Worm (Caenorhabditis elegans) whole organism, young adult: Measurements from ENCODE around the gene set-20.
A peak's percentile ranks its signal among the peaks of the same experiment; 100 is the strongest.

Experiments
- B0336.3 ChIP-seq: fragments of 200-800 bp; sonication (Bioruptor generic); IDR thresholded peaks from 2 replicates; pipeline ENCODE4 v1.3.6; 2022; ENCODE audit warnings: missing genetic modification characterization, missing compliant biosample characterization
- C06A6.2 ChIP-seq: fragments of 200-800 bp; sonication (Bioruptor generic); conservative IDR thresholded peaks from 2 replicates; pipeline ENCODE4 v1.3.6; 2022; ENCODE audit warnings: missing genetic modification characterization, missing compliant biosample characterization
- F37B4.10 ChIP-seq: fragments of 200-800 bp; sonication (Bioruptor generic); IDR thresholded peaks from 2 replicates; pipeline ENCODE4 v1.3.6; 2022; ENCODE audit warnings: missing genetic modification characterization, missing compliant biosample characterization
- F57C9.4 ChIP-seq: sonication (generic microtip); optimal IDR thresholded peaks from 2 replicates; lab custom pipeline; 2017; ENCODE audit warnings: mild to moderate bottlenecking, missing genetic modification characterization, missing compliant biosample characterization
- K11D2.4 ChIP-seq: fragments of 200-800 bp; sonication (Bioruptor generic); IDR thresholded peaks from 2 replicates; pipeline ENCODE4 v1.3.6; 2022; ENCODE audit warnings: missing genetic modification reagents, missing genetic modification characterization, missing compliant biosample characterization
- T07F8.4 ChIP-seq: sonication (generic microtip); optimal IDR thresholded peaks from 2 replicates; lab custom pipeline; 2016; ENCODE audit warnings: mild to moderate bottlenecking, missing genetic modification characterization, moderate library complexity, missing compliant biosample characterization
- Y53F4B.3 ChIP-seq: fragments of 200-800 bp; sonication (Bioruptor generic); IDR thresholded peaks from 2 replicates; pipeline ENCODE4 v1.3.6; 2022; ENCODE audit warnings: missing genetic modification reagents, missing genetic modification characterization, missing compliant biosample characterization
- Y56A3A.18 ChIP-seq: fragments of 200-800 bp; sonication (Bioruptor generic); IDR thresholded peaks from 2 replicates; pipeline ENCODE4 v1.3.6; 2022; ENCODE audit warnings: missing genetic modification reagents, missing genetic modification characterization, missing compliant biosample characterization
- athp-1 ChIP-seq: sonication (generic microtip); optimal IDR thresholded peaks from 2 replicates; lab custom pipeline; 2017; ENCODE audit warnings: mild to moderate bottlenecking, missing genetic modification characterization, missing compliant biosample characterization
- attf-5 ChIP-seq: fragments of 200-800 bp; sonication (Bioruptor generic); optimal IDR thresholded peaks from 2 replicates; lab custom pipeline; 2018; ENCODE audit warnings: mild to moderate bottlenecking, missing genetic modification characterization, missing compliant biosample characterization
- ccch-3 ChIP-seq: fragments of 200-800 bp; sonication (Bioruptor generic); optimal IDR thresholded peaks from 2 replicates; lab custom pipeline; 2018; ENCODE audit warnings: mild to moderate bottlenecking, missing genetic modification characterization, missing compliant biosample characterization
- cebp-1 ChIP-seq, 2 experiments: fragments of 200-800 bp in 1 of 2; sonication (Bioruptor generic) in 1 of 2; sonication (generic microtip) in 1 of 2; IDR thresholded peaks in 1 of 2; optimal IDR thresholded peaks in 1 of 2; 2 replicates each; pipeline versions ENCODE4 v1.3.6 to Lab custom; 2017 to 2022; ENCODE audit warnings: missing compliant biosample characterization in 2 of 2, missing genetic modification characterization in 2 of 2, mild to moderate bottlenecking in 1 of 2, missing genetic modification reagents in 1 of 2, moderate library complexity in 1 of 2
- cebp-2 ChIP-seq: fragments of 200-800 bp; sonication (Bioruptor generic); IDR thresholded peaks from 2 replicates; pipeline ENCODE4 v1.3.6; 2022; ENCODE audit warnings: missing genetic modification characterization, missing compliant biosample characterization
- ceh-27 ChIP-seq: fragments of 200-800 bp; sonication (Bioruptor generic); optimal IDR thresholded peaks from 2 replicates; lab custom pipeline; 2018; ENCODE audit warnings: mild to moderate bottlenecking, missing genetic modification characterization, moderate library complexity, missing compliant biosample characterization
- ceh-79 ChIP-seq: sonication (generic microtip); optimal IDR thresholded peaks from 2 replicates; lab custom pipeline; 2017; ENCODE audit warnings: mild to moderate bottlenecking, missing genetic modification characterization, missing compliant biosample characterization
- die-1 ChIP-seq: sonication (generic microtip); optimal IDR thresholded peaks from 2 replicates; lab custom pipeline; 2016; ENCODE audit warnings: missing genotype, mild to moderate bottlenecking, missing genetic modification characterization, missing compliant biosample characterization
- dox-1 ChIP-seq: fragments of 200-800 bp; sonication (Bioruptor generic); IDR thresholded peaks from 2 replicates; pipeline ENCODE4 v1.3.6; 2022; ENCODE audit warnings: missing genetic modification reagents, missing genetic modification characterization, missing compliant biosample characterization
- egl-18 ChIP-seq: fragments of 200-800 bp; sonication (Bioruptor generic); IDR thresholded peaks from 2 replicates; pipeline ENCODE4 v1.3.6; 2022; ENCODE audit warnings: missing genetic modification reagents, missing genetic modification characterization, missing compliant biosample characterization
- gei-17 ChIP-seq: fragments of 200-800 bp; sonication (Bioruptor generic); optimal IDR thresholded peaks from 2 replicates; lab custom pipeline; 2018; ENCODE audit warnings: mild to moderate bottlenecking, missing genetic modification characterization, missing compliant biosample characterization
- let-526 ChIP-seq: fragments of 200-800 bp; sonication (Bioruptor generic); IDR thresholded peaks from 2 replicates; pipeline ENCODE4 v1.3.6; 2022; ENCODE audit warnings: missing genetic modification reagents, missing genetic modification characterization, missing compliant biosample characterization
- lin-35 ChIP-seq, 3 experiments: fragments of 150-350 bp in 2 of 3; sonication (generic microtip) in 1 of 3; optimal IDR thresholded peaks; 2 replicates each; lab custom pipeline; 2014 to 2018; ENCODE audit warnings: missing biosample characterization in 3 of 3, missing genetic modification characterization in 3 of 3, missing genetic modification reagents in 3 of 3
- lin-40 ChIP-seq: sonication (generic microtip); optimal IDR thresholded peaks from 2 replicates; lab custom pipeline; 2016; ENCODE audit warnings: missing genetic modification characterization, mild to moderate bottlenecking, missing compliant biosample characterization, missing genotype, missing genetic modification reagents
- lin-54 ChIP-seq: fragments of 200-800 bp; sonication (Bioruptor generic); optimal IDR thresholded peaks from 2 replicates; lab custom pipeline; 2018; ENCODE audit warnings: mild to moderate bottlenecking, missing genetic modification characterization, missing compliant biosample characterization
- lir-1 ChIP-seq: fragments of 200-800 bp; sonication (Bioruptor generic); conservative IDR thresholded peaks from 2 replicates; pipeline ENCODE4 v1.3.6; 2022; ENCODE audit warnings: missing genetic modification reagents, missing genetic modification characterization, missing compliant biosample characterization
- mcd-1 ChIP-seq: fragments of 200-800 bp; sonication (Bioruptor generic); IDR thresholded peaks from 2 replicates; pipeline ENCODE4 v1.3.6; 2022; ENCODE audit warnings: missing genetic modification reagents, missing genetic modification characterization, missing compliant biosample characterization
- mes-4 ChIP-seq: sonication (generic microtip); optimal IDR thresholded peaks from 2 replicates; lab custom pipeline; 2016; ENCODE audit warnings: missing genotype, missing genetic modification characterization, missing compliant biosample characterization
- nfyb-1 ChIP-seq: fragments of 200-800 bp; sonication (Bioruptor generic); IDR thresholded peaks from 2 replicates; pipeline ENCODE4 v1.3.6; 2022; ENCODE audit warnings: missing genetic modification reagents, missing genetic modification characterization, missing compliant biosample characterization
- nhr-120 ChIP-seq: fragments of 200-800 bp; sonication (Bioruptor generic); IDR thresholded peaks from 2 replicates; pipeline ENCODE4 v1.3.6; 2022; ENCODE audit warnings: missing genetic modification characterization, missing compliant biosample characterization
- nhr-179 ChIP-seq: sonication (generic microtip); optimal IDR thresholded peaks from 2 replicates; lab custom pipeline; 2016; ENCODE audit warnings: mild to moderate bottlenecking, missing genetic modification characterization, missing compliant biosample characterization
- nhr-80 ChIP-seq: sonication (generic microtip); optimal IDR thresholded peaks from 2 replicates; lab custom pipeline; 2016; ENCODE audit warnings: missing genetic modification characterization, missing compliant biosample characterization
- rcor-1 ChIP-seq: fragments of 200-800 bp; sonication (Bioruptor generic); IDR thresholded peaks from 2 replicates; pipeline ENCODE4 v1.3.6; 2022; ENCODE audit warnings: missing genetic modification reagents, missing genetic modification characterization, missing compliant biosample characterization
- sdz-38 ChIP-seq: sonication (generic microtip); optimal IDR thresholded peaks from 2 replicates; lab custom pipeline; 2016; ENCODE audit warnings: missing genotype, missing genetic modification characterization, missing compliant biosample characterization
- snpc-4 ChIP-seq, 5 experiments: fragments of 150-350 bp in 1 of 5; sonication (generic microtip) in 4 of 5; optimal IDR thresholded peaks; 2 replicates each; lab custom pipeline; 2014 to 2018; ENCODE audit warnings: missing genetic modification characterization in 5 of 5, missing biosample characterization in 3 of 5, antibody characterized with exemption in 2 of 5, mild to moderate bottlenecking in 2 of 5, missing compliant biosample characterization in 2 of 5, missing genotype in 2 of 5, moderate library complexity in 2 of 5, missing genetic modification reagents in 1 of 5
- tlf-1 ChIP-seq: fragments of 200-800 bp; sonication (Bioruptor generic); optimal IDR thresholded peaks from 2 replicates; lab custom pipeline; 2018; ENCODE audit warnings: mild to moderate bottlenecking, missing genetic modification characterization, missing compliant biosample characterization
- unc-62 ChIP-seq: fragments of 150-350 bp; optimal IDR thresholded peaks from 2 replicates; lab custom pipeline; 2014; ENCODE audit warnings: missing biosample characterization, missing genetic modification reagents, missing genetic modification characterization
- xnd-1 ChIP-seq: sonication (generic microtip); optimal IDR thresholded peaks from 2 replicates; lab custom pipeline; 2016; ENCODE audit warnings: missing genotype, missing genetic modification reagents, missing genetic modification characterization, missing compliant biosample characterization
- zfh-2 ChIP-seq: fragments of 200-800 bp; sonication (Bioruptor generic); conservative IDR thresholded peaks from 2 replicates; pipeline ENCODE4 v1.3.6; 2022; ENCODE audit warnings: missing genetic modification reagents, missing genetic modification characterization, missing compliant biosample characterization
- ztf-22 ChIP-seq: fragments of 200-800 bp; sonication (Bioruptor generic); optimal IDR thresholded peaks from 2 replicates; lab custom pipeline; 2018; ENCODE audit warnings: mild to moderate bottlenecking, missing genetic modification characterization, moderate library complexity, missing compliant biosample characterization
- ztf-28 ChIP-seq: fragments of 200-800 bp; sonication (Bioruptor generic); IDR thresholded peaks from 2 replicates; pipeline ENCODE4 v1.3.6; 2022; ENCODE audit warnings: missing genetic modification reagents, missing genetic modification characterization, missing compliant biosample characterization
- ztf-6 ChIP-seq: fragments of 200-800 bp; sonication (Bioruptor generic); IDR thresholded peaks from 2 replicates; pipeline ENCODE4 v1.3.6; 2022; ENCODE audit warnings: missing genetic modification reagents, missing genetic modification characterization, missing compliant biosample characterization

set-20 gene

ce11 chrX:5728956-5729467 is 43.1 kb upstream of the set-20 start (continued):
- no peak for TF ChIP-seq cebp-2 (GFP tag; lab: Robert Waterston, UW)
- TF ChIP-seq ztf-22 (GFP tag; lab: Kevin White, UChicago) = no peak
- peak; percentile 62 for TF ChIP-seq ceh-27 (GFP tag; lab: Kevin White, UChicago)
- peak; percentile 26 for TF ChIP-seq attf-5
- no peak for TF ChIP-seq ceh-79 (tag; lab: Kevin White, UChicago)
- peak; percentile 12 for TF ChIP-seq lin-54 (GFP tag; lab: Kevin White, UChicago)
- TF ChIP-seq egl-18 (GFP tag; lab: Robert Waterston, UW) = no peak
- no peak for TF ChIP-seq Y53F4B.3 (GFP tag; lab: Robert Waterston, UW)
- TF ChIP-seq sdz-38 (tag; lab: Kevin White, UChicago) = no peak
- no peak for TF ChIP-seq nhr-120 (GFP tag; lab: Robert Waterston, UW)
- TF ChIP-seq Y56A3A.18 (GFP tag; lab: Robert Waterston, UW) = no peak
- TF ChIP-seq lir-1 (GFP tag; lab: Robert Waterston, UW) = peak; percentile 44; the same call in 1 of the 2 replicates
- TF ChIP-seq nhr-179 (tag; lab: Kevin White, UChicago) = no peak
- no peak for TF ChIP-seq tlf-1 (GFP tag; lab: Kevin White, UChicago)
- no peak; the same call in 1 of the 2 replicates for TF ChIP-seq K11D2.4 (GFP tag; lab: Robert Waterston, UW)
- TF ChIP-seq dox-1 (GFP tag; lab: Robert Waterston, UW) = peak; percentile 42; the same call in 1 of the 2 replicates
- peak; percentile 15; the same call in 1 of the 2 replicates for TF ChIP-seq ztf-6 (GFP tag; lab: Robert Waterston, UW)
- TF ChIP-seq lin-40 (tag; lab: Kevin White, UChicago) = peak; percentile 64
- no peak for TF ChIP-seq C06A6.2 (GFP tag; lab: Robert Waterston, UW)
- no peak for TF ChIP-seq ztf-28 (GFP tag; lab: Robert Waterston, UW)
- no peak for TF ChIP-seq mes-4
- TF ChIP-seq snpc-4 (GFP tag; optimal IDR thresholded peaks at IDR 0.05; lab: Kevin White, UChicago) = no peak
- TF ChIP-seq snpc-4 (tag; optimal IDR thresholded peaks at IDR 0.05; lab: Kevin White, UChicago) = peak in 1 of 4 experiments; percentile 47
- TF ChIP-seq F37B4.10 (GFP tag; lab: Robert Waterston, UW) = no peak
- no peak for TF ChIP-seq F57C9.4 (tag; lab: Kevin White, UChicago)
- TF ChIP-seq gei-17 (GFP tag; lab: Kevin White, UChicago) = peak; percentile 13
- peak; percentile 27 for TF ChIP-seq die-1 (tag; lab: Kevin White, UChicago)
- TF ChIP-seq nhr-80 (tag; lab: Kevin White, UChicago) = no peak
- TF ChIP-seq xnd-1 (tag; lab: Kevin White, UChicago) = no peak
- no peak for TF ChIP-seq cebp-1 (GFP tag; IDR thresholded peaks at IDR 0.05; lab: Robert Waterston, UW)
- peak; percentile 67 for TF ChIP-seq cebp-1 (tag; optimal IDR thresholded peaks at IDR 0.05; lab: Kevin White, UChicago)
- TF ChIP-seq unc-62 (GFP tag; lab: Kevin White, UChicago) = no peak
- no peak for TF ChIP-seq rcor-1
- no peak for TF ChIP-seq B0336.3 (GFP tag; lab: Robert Waterston, UW)
- TF ChIP-seq T07F8.4 (tag; lab: Kevin White, UChicago) = no peak
- peak; percentile 69 for TF ChIP-seq nfyb-1 (GFP tag; lab: Robert Waterston, UW)
- TF ChIP-seq mcd-1 = peak; percentile 49
- TF ChIP-seq lin-35 (GFP tag; optimal IDR thresholded peaks at IDR 0.05; lab: Kevin White, UChicago) = peak in 1 of 3 experiments; percentile 60

DNA sequence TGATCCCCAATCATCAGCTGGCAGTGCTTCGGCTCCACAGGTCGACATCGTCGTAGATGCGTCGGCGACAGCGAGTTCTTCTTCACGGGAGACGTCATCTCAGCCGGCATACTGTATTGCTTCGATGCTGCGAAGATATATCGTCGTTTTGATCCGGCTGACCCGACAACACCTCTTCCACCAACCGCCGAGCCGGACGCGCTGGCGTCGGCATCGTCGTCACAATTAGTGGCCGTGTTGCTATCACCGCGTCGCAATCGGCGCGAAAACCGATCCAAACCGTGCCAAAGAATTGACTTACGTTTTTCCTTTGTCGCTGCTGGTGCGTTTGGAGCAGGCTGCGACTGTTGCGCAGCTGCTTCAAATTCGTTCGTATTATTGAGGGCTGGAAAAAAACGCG is 40.2 kb upstream of the set-20 start:
- TF ChIP-seq cebp-2 (GFP tag; lab: Robert Waterston, UW) = 0 out of 2 replicates have a peak, but pooled peaks have one; percentile 39
- no peak for TF ChIP-seq Y53F4B.3 (GFP tag; lab: Robert Waterston, UW)
- TF ChIP-seq ccch-3 (GFP tag; lab: Kevin White, UChicago) = no peak
- TF ChIP-seq zfh-2 (GFP tag; lab: Robert Waterston, UW) = peak; percentile 83
- TF ChIP-seq let-526 = no peak
- TF ChIP-seq athp-1 (tag; lab: Kevin White, UChicago) = no peak
- TF ChIP-seq dox-1 (GFP tag; lab: Robert Waterston, UW) = no peak
- no peak for TF ChIP-seq lir-1 (GFP tag; lab: Robert Waterston, UW)
- no peak for TF ChIP-seq ztf-28 (GFP tag; lab: Robert Waterston, UW)
- TF ChIP-seq, all 124 proteins: peak for 2
